Fruit fly (Drosophila melanogaster) whole organism, adult: ENCODE results near the gene FarO.

Source experiments
- CG14711 ChIP-seq: fragments of 200-800 bp; sonication (Bioruptor generic); optimal IDR thresholded peaks from 2 replicates; lab custom pipeline; 2018; ENCODE audit warnings: missing biosample characterization, mild to moderate bottlenecking, missing genetic modification characterization, moderate library complexity
- CG1620 ChIP-seq: fragments of 200-800 bp; sonication (Bioruptor generic); optimal IDR thresholded peaks from 2 replicates; lab custom pipeline; 2016; ENCODE audit warnings: missing biosample characterization, missing genetic modification characterization
- CG33017 ChIP-seq: fragments of 200-800 bp; sonication (Bioruptor generic); optimal IDR thresholded peaks from 2 replicates; lab custom pipeline; 2018; ENCODE audit warnings: missing biosample characterization, mild to moderate bottlenecking, missing genetic modification characterization, moderate library complexity
- CG7101 ChIP-seq: fragments of 200-800 bp; sonication (Bioruptor generic); optimal IDR thresholded peaks from 2 replicates; lab custom pipeline; 2018; ENCODE audit warnings: missing biosample characterization, mild to moderate bottlenecking, missing genetic modification characterization, moderate library complexity
- Mnt ChIP-seq: fragments of 200-800 bp; sonication (Bioruptor generic); optimal IDR thresholded peaks from 2 replicates; lab custom pipeline; 2016; ENCODE audit warnings: missing biosample characterization, mild to moderate bottlenecking, missing genetic modification characterization
- cic ChIP-seq: fragments of 200-800 bp; sonication (Bioruptor generic); optimal IDR thresholded peaks from 2 replicates; lab custom pipeline; 2017; ENCODE audit warnings: missing biosample characterization, mild to moderate bottlenecking, missing genetic modification characterization, moderate library complexity
- kay ChIP-seq: fragments of 200-800 bp; sonication (Bioruptor generic); peaks from one replicate; lab custom pipeline; 2016; ENCODE audit warnings: missing biosample characterization, missing genetic modification characterization, borderline replicate concordance

dm6 chrX:2186555-2186954 lies 17.1 kb downstream of the FarO start, which contains the start of gene CG17777:
- TF ChIP-seq CG1620 (no peak), cic (no peak), Mnt (no peak), kay (GFP tag; lab: Kevin White, UChicago) (no peak), CG7101 (tag; lab: Kevin White, UChicago) (no peak), CG14711 (tag; lab: Kevin White, UChicago) (no peak), CG33017 (tag; lab: Kevin White, UChicago) (no peak)
